Worm (Caenorhabditis elegans): ENCODE data around the gene R10E4.3.
A peak's percentile ranks its signal among the peaks of the same experiment; 100 is the strongest.

Gene R10E4.3

DNA sequence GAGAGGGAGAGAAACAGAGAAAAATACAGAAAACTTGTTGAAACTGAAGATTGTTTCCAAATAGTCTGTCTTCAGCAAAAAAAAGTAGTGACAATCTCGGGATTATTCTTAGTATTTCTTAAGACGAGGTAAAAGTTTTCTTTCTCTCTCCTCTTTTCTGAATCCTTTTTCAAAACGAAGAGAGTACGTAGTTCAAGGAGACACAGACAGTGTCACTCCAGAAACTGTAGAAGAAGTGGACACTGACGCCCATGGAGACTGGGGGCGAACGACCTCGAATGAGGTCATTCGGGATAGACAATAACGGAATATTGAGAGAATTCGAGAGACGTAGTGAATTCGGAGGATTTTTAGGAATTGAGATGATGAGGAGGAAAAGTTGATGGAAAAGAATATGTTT is 43.7 kb upstream of the R10E4.3 start, which contains the start of gene gly-6:
TSS of gene gly-6 (minus strand) at position 245 of the 400 bp plus-strand sequence.
- no peak for TF ChIP-seq R02D3.7 (tag; optimal IDR thresholded peaks at IDR 0.05)
- TF ChIP-seq nhr-25 (tag; optimal IDR thresholded peaks at IDR 0.05) = peak; percentile 61
- no peak for TF ChIP-seq mdl-1 (tag; optimal IDR thresholded peaks at IDR 0.05)

ce11 chrIII:4328208-4328987 is 41.1 kb upstream of the R10E4.3 start:
- peak; percentile 66 for TF ChIP-seq blmp-1 (tag; optimal IDR thresholded peaks at IDR 0.05; ENCODE audit: insufficient read depth)
- TF ChIP-seq nhr-25 (tag; optimal IDR thresholded peaks at IDR 0.05) = peak; percentile 26
- TF ChIP-seq ceh-16 (tag; optimal IDR thresholded peaks at IDR 0.05) = no peak
- TF ChIP-seq fos-1 (tag; optimal IDR thresholded peaks at IDR 0.05) = peak; percentile 33
- TF ChIP-seq crh-2 (tag; optimal IDR thresholded peaks at IDR 0.05) = peak; percentile 12
- TF ChIP-seq nhr-21 (tag; optimal IDR thresholded peaks at IDR 0.05) = peak; percentile 38

ce11 chrIII:4323859-4324258 is 36.6 kb upstream of the R10E4.3 start, which contains the start of gene H38K22.9:
H38K22.9 (plus strand) TSS chrIII:4324159.
- TF ChIP-seq zag-1 (tag; optimal IDR thresholded peaks at IDR 0.05) (no peak), aly-2 (tag; optimal IDR thresholded peaks at IDR 0.05) (no peak), lin-13 (GFP tag; optimal IDR thresholded peaks at IDR 0.05) (no peak), peb-1 (tag; optimal IDR thresholded peaks at IDR 0.05) (no peak), ceh-82 (tag; optimal IDR thresholded peaks at IDR 0.05) (no peak), R02D3.7 (tag; optimal IDR thresholded peaks at IDR 0.05) (no peak), egl-27 (tag; optimal IDR thresholded peaks at IDR 0.05) (no peak), fos-1 (tag; optimal IDR thresholded peaks at IDR 0.05) (no peak), mab-5 (tag; optimal IDR thresholded peaks at IDR 0.05) (no peak)

- TF ChIP-seq mab-5 (tag; optimal IDR thresholded peaks at IDR 0.05) (peak; percentile 72), nhr-25 (tag; optimal IDR thresholded peaks at IDR 0.05) (no peak), ceh-16 (tag; optimal IDR thresholded peaks at IDR 0.05) (no peak), nhr-6 (tag; optimal IDR thresholded peaks at IDR 0.05) (no peak), zag-1 (tag; optimal IDR thresholded peaks at IDR 0.05) (peak; percentile 1), elt-3 (tag; optimal IDR thresholded peaks at IDR 0.05) (no peak), C34F6.9 (tag; optimal IDR thresholded peaks at IDR 0.05) (peak; percentile 79), nhr-129 (tag; optimal IDR thresholded peaks at IDR 0.05) (peak; percentile 6), lsy-2 (tag; optimal IDR thresholded peaks at IDR 0.05) (peak in 1 of 2 experiments; percentile 54), F13H6.1 (tag; optimal IDR thresholded peaks at IDR 0.05) (peak; percentile 70), lin-11 (tag; optimal IDR thresholded peaks at IDR 0.05) (no peak), unc-55 (GFP tag; optimal IDR thresholded peaks at IDR 0.05) (peak; percentile 85), sem-4 (tag; optimal IDR thresholded peaks at IDR 0.05) (peak; percentile 5), crh-2 (tag; optimal IDR thresholded peaks at IDR 0.05) (peak; percentile 31), sma-9 (GFP tag; optimal IDR thresholded peaks at IDR 0.05) (peak; percentile 43), sma-9 (tag; optimal IDR thresholded peaks at IDR 0.05) (no peak), unc-39 (tag; optimal IDR thresholded peaks at IDR 0.05) (no peak), peb-1 (tag; optimal IDR thresholded peaks at IDR 0.05) (no peak)
Observed at ce11 chrIII:4323120-4323519, 35.8 kb upstream of the R10E4.3 start.

DNA sequence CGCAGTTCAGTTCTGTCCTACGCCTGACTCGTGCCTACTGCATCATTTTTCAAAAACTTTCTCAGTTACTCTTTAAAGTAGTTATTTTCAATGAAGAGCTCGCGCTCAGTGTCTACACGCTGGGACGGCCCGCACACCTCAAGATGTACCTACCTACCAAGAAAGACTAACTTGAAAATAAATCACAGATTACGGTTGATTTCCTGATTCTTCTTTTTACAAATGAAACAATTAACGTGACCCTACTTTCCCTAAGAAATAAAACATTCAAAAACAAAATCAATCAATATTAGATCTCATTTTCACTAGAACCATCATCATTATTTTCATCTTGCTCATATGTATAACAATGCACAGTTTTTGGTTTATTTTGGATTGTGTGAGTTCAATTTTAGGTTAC is 34.1 kb upstream of the R10E4.3 start, which contains the start of gene H38K22.7:
TSS of gene H38K22.7 (plus strand) at position 301 of the 400 bp plus-strand sequence.
- TF ChIP-seq fos-1 (tag; optimal IDR thresholded peaks at IDR 0.05) (no peak), nhr-237 (tag; optimal IDR thresholded peaks at IDR 0.05) (no peak), blmp-1 (tag; optimal IDR thresholded peaks at IDR 0.05; ENCODE audit: insufficient read depth) (no peak), ama-1 (optimal IDR thresholded peaks at IDR 0.05) (no peak), peb-1 (tag; optimal IDR thresholded peaks at IDR 0.05) (no peak), sma-9 (GFP tag; optimal IDR thresholded peaks at IDR 0.05) (no peak), sma-9 (tag; optimal IDR thresholded peaks at IDR 0.05) (no peak), mdl-1 (tag; optimal IDR thresholded peaks at IDR 0.05) (no peak), nhr-6 (tag; optimal IDR thresholded peaks at IDR 0.05) (no peak), ceh-82 (tag; optimal IDR thresholded peaks at IDR 0.05) (no peak), mab-5 (tag; optimal IDR thresholded peaks at IDR 0.05) (no peak), alr-1 (tag; optimal IDR thresholded peaks at IDR 0.05) (no peak)

ce11 chrIII:4320113-4320512 is 32.8 kb upstream of the R10E4.3 start, which contains the start of gene H38K22.6:
H38K22.6 (plus strand) TSS chrIII:4320413.
- TF ChIP-seq nhr-21 (tag; optimal IDR thresholded peaks at IDR 0.05) (no peak), nhr-23 (tag; optimal IDR thresholded peaks at IDR 0.05) (no peak), ztf-11 (tag; optimal IDR thresholded peaks at IDR 0.05) (no peak), Y55F3AM.14 (GFP tag; optimal IDR thresholded peaks at IDR 0.05) (no peak), aly-2 (tag; optimal IDR thresholded peaks at IDR 0.05) (no peak), sma-3 (GFP tag; optimal IDR thresholded peaks at IDR 0.05) (no peak), nhr-12 (tag; optimal IDR thresholded peaks at IDR 0.05) (no peak), unc-62 (GFP tag; optimal IDR thresholded peaks at IDR 0.05) (no peak), dmd-4 (tag; optimal IDR thresholded peaks at IDR 0.05) (no peak), nhr-11 (tag; optimal IDR thresholded peaks at IDR 0.05) (no peak), gmeb-1 (tag; optimal IDR thresholded peaks at IDR 0.05) (no peak), sma-9 (GFP tag; optimal IDR thresholded peaks at IDR 0.05) (no peak), sma-9 (tag; optimal IDR thresholded peaks at IDR 0.05) (no peak), nhr-10 (tag; optimal IDR thresholded peaks at IDR 0.05) (no peak), lin-11 (tag; optimal IDR thresholded peaks at IDR 0.05) (no peak), C34F6.9 (tag; optimal IDR thresholded peaks at IDR 0.05) (no peak), mab-5 (tag; optimal IDR thresholded peaks at IDR 0.05) (no peak), sem-4 (tag; optimal IDR thresholded peaks at IDR 0.05) (no peak), fos-1 (tag; optimal IDR thresholded peaks at IDR 0.05) (no peak), ceh-16 (tag; optimal IDR thresholded peaks at IDR 0.05) (no peak)
